Worm (Caenorhabditis elegans) whole organism, mixed stage, embryonic: ENCODE results near the gene lido-8.

ENCODE experiments used
- blmp-1 ChIP-seq: fragments of 150-350 bp; optimal IDR thresholded peaks from 2 replicates; lab custom pipeline; 2014; ENCODE audit warnings: missing biosample characterization, missing genetic modification characterization
- ceh-39 ChIP-seq: fragments of 150-350 bp; optimal IDR thresholded peaks from 2 replicates; lab custom pipeline; 2014; ENCODE audit warnings: missing biosample characterization, missing genetic modification characterization
- ceh-43 ChIP-seq: fragments of 200-800 bp; sonication (Bioruptor generic); optimal IDR thresholded peaks from 2 replicates; lab custom pipeline; 2018; ENCODE audit warnings: mild to moderate bottlenecking, missing genetic modification characterization, moderate library complexity, missing compliant biosample characterization
- ceh-83 ChIP-seq: fragments of 200-800 bp; sonication (Bioruptor generic); optimal IDR thresholded peaks from 2 replicates; lab custom pipeline; 2018; ENCODE audit warnings: mild to moderate bottlenecking, missing genetic modification characterization, missing compliant biosample characterization
- ces-1 ChIP-seq: fragments of 150-350 bp; optimal IDR thresholded peaks from 2 replicates; lab custom pipeline; 2014; ENCODE audit warnings: missing biosample characterization, missing genetic modification reagents, missing genetic modification characterization
- cnd-1 ChIP-seq: fragments of 200-800 bp; sonication (Bioruptor generic); optimal IDR thresholded peaks from 2 replicates; lab custom pipeline; 2018; ENCODE audit warnings: mild to moderate bottlenecking, missing genetic modification characterization, missing compliant biosample characterization
- drap-1 ChIP-seq: fragments of 200-800 bp; sonication (Bioruptor generic); optimal IDR thresholded peaks from 3 replicates; lab custom pipeline; 2018; ENCODE audit warnings: mild to moderate bottlenecking, missing genetic modification characterization, missing compliant biosample characterization
- elt-1 ChIP-seq: sonication (generic microtip); optimal IDR thresholded peaks from 2 replicates; lab custom pipeline; 2017; ENCODE audit warnings: missing genetic modification characterization, mild to moderate bottlenecking, missing compliant biosample characterization, antibody characterized with exemption, moderate library complexity, borderline replicate concordance; ENCODE audit not compliant: insufficient read depth
- elt-3 ChIP-seq: fragments of 150-350 bp; optimal IDR thresholded peaks from 2 replicates; lab custom pipeline; 2014; ENCODE audit warnings: missing biosample characterization, missing genetic modification characterization
- flh-1 ChIP-seq: fragments of 200-800 bp; sonication (Bioruptor generic); optimal IDR thresholded peaks from 2 replicates; lab custom pipeline; 2018; ENCODE audit warnings: mild to moderate bottlenecking, missing genetic modification characterization, moderate library complexity, missing compliant biosample characterization
- ham-2 ChIP-seq: fragments of 200-800 bp; sonication (Bioruptor generic); optimal IDR thresholded peaks from 2 replicates; lab custom pipeline; 2018; ENCODE audit warnings: mild to moderate bottlenecking, missing genetic modification characterization, missing compliant biosample characterization
- lin-32 ChIP-seq: fragments of 200-800 bp; sonication (Bioruptor generic); optimal IDR thresholded peaks from 2 replicates; lab custom pipeline; 2018; ENCODE audit warnings: mild to moderate bottlenecking, missing genetic modification characterization, missing compliant biosample characterization
- mab-5 ChIP-seq: fragments of 150-350 bp; optimal IDR thresholded peaks from 2 replicates; lab custom pipeline; 2014; ENCODE audit warnings: missing biosample characterization, missing genetic modification characterization
- sptf-1 ChIP-seq: sonication (generic microtip); optimal IDR thresholded peaks from 2 replicates; lab custom pipeline; 2017; ENCODE audit warnings: mild to moderate bottlenecking, missing genetic modification characterization, moderate library complexity, missing compliant biosample characterization
- tbx-8 ChIP-seq: fragments of 200-800 bp; sonication (Bioruptor generic); optimal IDR thresholded peaks from 2 replicates; lab custom pipeline; 2018; ENCODE audit warnings: mild to moderate bottlenecking, missing genetic modification characterization, moderate library complexity, missing compliant biosample characterization
- unc-39 ChIP-seq: fragments of 150-350 bp; optimal IDR thresholded peaks from 2 replicates; lab custom pipeline; 2014; ENCODE audit warnings: missing biosample characterization, missing genetic modification characterization
- unc-62 ChIP-seq: fragments of 150-350 bp; optimal IDR thresholded peaks from 2 replicates; lab custom pipeline; 2014; ENCODE audit warnings: missing biosample characterization, missing genetic modification reagents, missing genetic modification characterization
- zip-8 ChIP-seq: fragments of 150-350 bp; optimal IDR thresholded peaks from 2 replicates; lab custom pipeline; 2014; ENCODE audit warnings: missing biosample characterization, missing genetic modification characterization

Gene lido-8

DNA sequence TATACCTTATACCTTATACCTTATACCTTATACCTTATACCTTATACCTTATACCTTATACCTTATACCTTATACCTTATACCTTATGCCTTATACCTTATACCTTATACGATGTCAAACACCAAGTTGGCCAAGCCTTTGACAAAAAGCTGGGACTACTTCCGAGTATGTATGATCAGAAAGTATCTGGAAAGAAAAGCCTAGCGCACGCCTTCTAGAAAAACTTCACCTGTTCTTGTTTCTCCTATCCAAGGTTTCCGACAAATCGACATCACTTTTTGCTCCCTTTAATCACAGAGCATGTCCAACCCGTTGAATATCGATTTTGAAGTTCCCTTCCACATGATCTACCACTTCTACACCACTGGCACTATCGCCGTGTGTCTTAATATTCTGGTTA lies 51.6 kb downstream of the lido-8 start, which contains the start of gene sri-28:
sri-28 (plus strand) TSS at position 301 of the 400 bp plus-strand sequence.
- TF ChIP-seq zip-8 (tag; lab: Kevin White, UChicago) (no peak), lin-32 (GFP tag; lab: Kevin White, UChicago) (no peak), tbx-8 (no peak), ceh-83 (GFP tag; lab: Kevin White, UChicago) (no peak), flh-1 (GFP tag; lab: Kevin White, UChicago) (no peak), drap-1 (GFP tag; lab: Kevin White, UChicago) (no peak), ceh-39 (tag; lab: Kevin White, UChicago) (no peak), sptf-1 (tag; lab: Kevin White, UChicago) (no peak), unc-39 (tag; lab: Kevin White, UChicago) (no peak), mab-5 (no peak), elt-1 (no peak), blmp-1 (tag; lab: Kevin White, UChicago) (no peak), elt-3 (tag; lab: Kevin White, UChicago) (no peak), ces-1 (GFP tag; lab: Kevin White, UChicago) (no peak), unc-62 (no peak), ceh-43 (GFP tag; lab: Kevin White, UChicago) (no peak)

DNA sequence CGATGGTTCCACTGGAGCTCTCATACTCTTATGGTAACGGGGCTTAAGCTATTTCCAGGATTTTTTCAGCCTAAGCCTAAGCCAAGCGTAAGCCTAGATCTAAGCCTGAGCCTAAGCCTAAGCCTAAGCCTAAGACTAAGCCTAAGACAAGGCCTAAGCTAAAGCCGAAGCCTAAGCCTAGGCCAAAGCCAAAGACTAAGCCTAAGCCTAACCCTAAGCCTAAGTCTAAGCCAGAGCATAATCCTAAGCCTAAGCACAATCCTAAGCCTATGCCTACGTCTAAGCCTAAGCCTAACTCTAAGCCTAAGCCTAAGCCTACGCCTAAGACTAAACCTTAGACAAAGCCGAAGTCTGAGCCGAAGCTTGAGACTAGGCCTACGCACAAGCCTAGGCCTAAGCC lies 52.2 kb downstream of the lido-8 start:
- peak; percentile 1 for TF ChIP-seq ham-2 (GFP tag; lab: Kevin White, UChicago)
- TF ChIP-seq cnd-1 = no peak
